Worm (Caenorhabditis elegans) whole organism, midembryonic: ENCODE results near the gene R10F2.5.

Experiments used
- T22C8.4 ChIP-seq: fragments of 200-800 bp; sonication (Bioruptor generic); IDR thresholded peaks from 2 replicates; pipeline ENCODE4 v1.3.6; 2022; ENCODE audit warnings: missing genetic modification characterization, missing compliant biosample characterization
- cog-1 ChIP-seq: sonication (generic microtip); optimal IDR thresholded peaks from 2 replicates; lab custom pipeline; 2016; ENCODE audit warnings: missing genetic modification characterization, missing compliant biosample characterization
- flt-1 ChIP-seq: fragments of 200-800 bp; sonication (Bioruptor generic); IDR thresholded peaks from 2 replicates; pipeline ENCODE4 v1.3.6; 2022; ENCODE audit warnings: missing genetic modification characterization, missing compliant biosample characterization
- klf-2 ChIP-seq: fragments of 200-800 bp; sonication (Bioruptor generic); conservative IDR thresholded peaks from 2 replicates; pipeline ENCODE4 v1.3.6; 2022; ENCODE audit warnings: missing genetic modification reagents, missing genetic modification characterization, missing compliant biosample characterization
- med-1 ChIP-seq: sonication (generic microtip); optimal IDR thresholded peaks from 2 replicates; lab custom pipeline; 2017; ENCODE audit warnings: missing genetic modification characterization, mild to moderate bottlenecking, missing compliant biosample characterization, antibody characterized with exemption, missing genetic modification reagents; ENCODE audit not compliant: insufficient read depth
- ref-1 ChIP-seq: fragments of 200-800 bp; sonication (Bioruptor generic); conservative IDR thresholded peaks from 2 replicates; pipeline ENCODE4 v1.3.6; 2022; ENCODE audit warnings: missing genetic modification reagents, missing genetic modification characterization, missing compliant biosample characterization
- ztf-23 ChIP-seq: fragments of 200-800 bp; sonication (Bioruptor generic); IDR thresholded peaks from 2 replicates; pipeline ENCODE4 v1.3.6; 2022; ENCODE audit warnings: missing genetic modification reagents, missing genetic modification characterization, missing compliant biosample characterization
- ztf-29 ChIP-seq: fragments of 200-800 bp; sonication (Bioruptor generic); IDR thresholded peaks from 2 replicates; pipeline ENCODE4 v1.3.6; 2022; ENCODE audit warnings: missing genetic modification reagents, missing genetic modification characterization, missing compliant biosample characterization

- TF ChIP-seq cog-1 (tag; lab: Kevin White, UChicago) (no peak), flt-1 (GFP tag; lab: Robert Waterston, UW) (no peak), ref-1 (GFP tag; lab: Robert Waterston, UW) (no peak), T22C8.4 (GFP tag; lab: Robert Waterston, UW) (no peak), klf-2 (GFP tag; lab: Robert Waterston, UW) (no peak), ztf-29 (GFP tag; lab: Robert Waterston, UW) (no peak), ztf-23 (GFP tag; lab: Robert Waterston, UW) (no peak), med-1 (GFP tag; lab: Kevin White, UChicago) (no peak)
Observed at ce11 chrIII:2912916-2913315, 11.6 kb downstream of the R10F2.5 start.
